Worm (Caenorhabditis elegans) whole organism, L1 larva: ENCODE data around the gene ppgn-1.

Experiments
- F16B12.6 ChIP-seq: fragments of 150-350 bp; optimal IDR thresholded peaks from 2 replicates; lab custom pipeline; 2014; ENCODE audit warnings: missing biosample characterization, missing genetic modification characterization
- Y116A8C.19 ChIP-seq: sonication (generic microtip); optimal IDR thresholded peaks from 2 replicates; lab custom pipeline; 2016; ENCODE audit warnings: missing compliant biosample characterization, missing genetic modification characterization, borderline replicate concordance
- ceh-63 ChIP-seq: fragments of 200-800 bp; sonication (Bioruptor generic); optimal IDR thresholded peaks from 2 replicates; lab custom pipeline; 2018; ENCODE audit warnings: mild to moderate bottlenecking, missing genetic modification characterization, missing compliant biosample characterization
- ceh-8 ChIP-seq: fragments of 200-800 bp; sonication (Bioruptor generic); optimal IDR thresholded peaks from 2 replicates; lab custom pipeline; 2018; ENCODE audit warnings: mild to moderate bottlenecking, missing genetic modification characterization, moderate library complexity, missing compliant biosample characterization
- ceh-82 ChIP-seq, 3 experiments: fragments of 150-350 bp in 1 of 3; sonication (generic microtip) in 2 of 3; optimal IDR thresholded peaks; 2 replicates each; lab custom pipeline; 2014 to 2017; ENCODE audit warnings: missing biosample characterization in 3 of 3, missing genetic modification characterization in 3 of 3
- ceh-88 ChIP-seq: fragments of 200-800 bp; sonication (Bioruptor generic); IDR thresholded peaks from 2 replicates; pipeline ENCODE4 v1.3.6; 2022; ENCODE audit warnings: missing genetic modification characterization, missing compliant biosample characterization
- ces-1 ChIP-seq: fragments of 150-350 bp; optimal IDR thresholded peaks from 2 replicates; lab custom pipeline; 2014; ENCODE audit warnings: missing biosample characterization, missing genetic modification reagents, missing genetic modification characterization
- dsc-1 ChIP-seq: sonication (generic microtip); optimal IDR thresholded peaks from 2 replicates; lab custom pipeline; 2016; ENCODE audit warnings: mild to moderate bottlenecking, missing genetic modification characterization, missing compliant biosample characterization
- efl-1 ChIP-seq, 4 experiments: fragments of 150-350 bp; optimal IDR thresholded peaks in 3 of 4; peaks in 1 of 4; 1 replicate in 1 of 4; 2 replicates in 3 of 4; lab custom pipeline; 2014; ENCODE audit warnings: missing biosample characterization in 2 of 4, missing genetic modification characterization in 2 of 4, missing genetic modification reagents in 2 of 4
- egl-13 ChIP-seq: sonication (generic microtip); optimal IDR thresholded peaks from 2 replicates; lab custom pipeline; 2016; ENCODE audit warnings: missing genotype, missing genetic modification reagents, missing genetic modification characterization, missing compliant biosample characterization
- egl-27 ChIP-seq, 2 experiments: fragments of 150-350 bp in 1 of 2; sonication (generic microtip); optimal IDR thresholded peaks; 3 replicates each; lab custom pipeline; 2017 to 2018; ENCODE audit warnings: missing biosample characterization in 2 of 2, missing genetic modification characterization in 2 of 2, missing genetic modification reagents in 2 of 2
- elt-3 ChIP-seq, 6 experiments: fragments of 150-350 bp in 1 of 6; sonication (generic microtip); optimal IDR thresholded peaks; 2 replicates each; lab custom pipeline; 2017 to 2018; ENCODE audit warnings: missing biosample characterization in 6 of 6, missing genetic modification characterization in 6 of 6, inconsistent platforms in 1 of 6
- ets-5 ChIP-seq: fragments of 200-800 bp; sonication (Bioruptor generic); IDR thresholded peaks from 2 replicates; pipeline ENCODE4 v1.3.6; 2022; ENCODE audit warnings: missing genetic modification characterization, missing compliant biosample characterization
- fkh-4 ChIP-seq: sonication (generic microtip); optimal IDR thresholded peaks from 2 replicates; lab custom pipeline; 2016; ENCODE audit warnings: missing compliant biosample characterization, missing genetic modification characterization, borderline replicate concordance
- fkh-8 ChIP-seq: sonication (generic microtip); optimal IDR thresholded peaks from 2 replicates; lab custom pipeline; 2016; ENCODE audit warnings: mild to moderate bottlenecking, missing genetic modification characterization, missing compliant biosample characterization
- fos-1 ChIP-seq: fragments of 150-350 bp; optimal IDR thresholded peaks from 2 replicates; lab custom pipeline; 2014; ENCODE audit warnings: missing biosample characterization, missing genetic modification characterization
- grh-1 ChIP-seq: fragments of 200-800 bp; sonication (Bioruptor generic); IDR thresholded peaks from 2 replicates; pipeline ENCODE4 v1.3.6; 2022; ENCODE audit warnings: missing genetic modification reagents, missing genetic modification characterization, missing compliant biosample characterization
- hlh-17 ChIP-seq: fragments of 200-800 bp; sonication (Bioruptor generic); optimal IDR thresholded peaks from 2 replicates; lab custom pipeline; 2018; ENCODE audit warnings: missing genetic modification characterization, mild to moderate bottlenecking, missing compliant biosample characterization, moderate library complexity, borderline replicate concordance
- hlh-4 ChIP-seq: sonication (generic microtip); optimal IDR thresholded peaks from 2 replicates; lab custom pipeline; 2016; ENCODE audit warnings: mild to moderate bottlenecking, missing genetic modification characterization, missing compliant biosample characterization
- irx-1 ChIP-seq: sonication (generic microtip); optimal IDR thresholded peaks from 2 replicates; lab custom pipeline; 2016; ENCODE audit warnings: missing genetic modification characterization, missing compliant biosample characterization
- isw-1 ChIP-seq: fragments of 200-800 bp; sonication (Bioruptor generic); IDR thresholded peaks from 2 replicates; pipeline ENCODE4 v1.3.6; 2022; ENCODE audit warnings: missing genetic modification characterization, missing compliant biosample characterization
- jun-1 ChIP-seq: fragments of 150-350 bp; optimal IDR thresholded peaks from 2 replicates; lab custom pipeline; 2014; ENCODE audit warnings: missing biosample characterization, missing genetic modification reagents, missing genetic modification characterization
- lin-35 ChIP-seq, 2 experiments: fragments of 150-350 bp; optimal IDR thresholded peaks; 2 replicates each; lab custom pipeline; 2014; ENCODE audit warnings: missing biosample characterization in 2 of 2, missing genetic modification characterization in 2 of 2, missing genetic modification reagents in 2 of 2
- mab-9 ChIP-seq: fragments of 200-800 bp; sonication (Bioruptor generic); IDR thresholded peaks from 2 replicates; pipeline ENCODE4 v1.3.6; 2022; ENCODE audit warnings: missing genetic modification reagents, missing genetic modification characterization, missing compliant biosample characterization
- mdl-1 ChIP-seq, 2 experiments: fragments of 150-350 bp; optimal IDR thresholded peaks; 2 replicates each; lab custom pipeline; 2014 to 2017; ENCODE audit warnings: missing biosample characterization in 2 of 2, missing genetic modification characterization in 2 of 2, inconsistent platforms in 1 of 2
- nhr-11 ChIP-seq: fragments of 150-350 bp; optimal IDR thresholded peaks from 2 replicates; lab custom pipeline; 2014; ENCODE audit warnings: missing biosample characterization, missing genetic modification characterization
- nhr-19 ChIP-seq: fragments of 200-800 bp; sonication (Bioruptor generic); conservative IDR thresholded peaks from 2 replicates; pipeline ENCODE4 v1.3.6; 2022; ENCODE audit warnings: missing genetic modification characterization, missing compliant biosample characterization
- nhr-28 ChIP-seq: fragments of 150-350 bp; optimal IDR thresholded peaks from 2 replicates; lab custom pipeline; 2014; ENCODE audit warnings: missing biosample characterization, missing genetic modification characterization
- nhr-77 ChIP-seq: fragments of 150-350 bp; optimal IDR thresholded peaks from 2 replicates; lab custom pipeline; 2014; ENCODE audit warnings: missing biosample characterization, missing genetic modification characterization
- nhr-84 ChIP-seq: sonication (generic microtip); optimal IDR thresholded peaks from 2 replicates; lab custom pipeline; 2017; ENCODE audit warnings: missing biosample characterization, missing genetic modification characterization
- nhr-85 ChIP-seq: sonication (generic microtip); peaks from one replicate; lab custom pipeline; 2016; ENCODE audit warnings: missing genetic modification characterization, inconsistent platforms, missing compliant biosample characterization
- nhr-90 ChIP-seq: sonication (generic microtip); optimal IDR thresholded peaks from 2 replicates; lab custom pipeline; 2016; ENCODE audit warnings: mild to moderate bottlenecking, missing genetic modification characterization, missing compliant biosample characterization; ENCODE audit not compliant: poor library complexity
- pax-3 ChIP-seq: fragments of 200-800 bp; sonication (Bioruptor generic); optimal IDR thresholded peaks from 2 replicates; lab custom pipeline; 2018; ENCODE audit warnings: mild to moderate bottlenecking, missing genetic modification characterization, moderate library complexity, missing compliant biosample characterization
- rnt-1 ChIP-seq: sonication (generic microtip); optimal IDR thresholded peaks from 2 replicates; lab custom pipeline; 2016; ENCODE audit warnings: mild to moderate bottlenecking, missing genetic modification characterization, moderate library complexity, missing compliant biosample characterization
- sptf-1 ChIP-seq: fragments of 150-350 bp; optimal IDR thresholded peaks from 2 replicates; lab custom pipeline; 2014; ENCODE audit warnings: missing biosample characterization, missing genetic modification characterization
- swsn-7 ChIP-seq: sonication (generic microtip); optimal IDR thresholded peaks from 2 replicates; lab custom pipeline; 2016; ENCODE audit warnings: missing genetic modification characterization, missing compliant biosample characterization
- tbx-2 ChIP-seq: sonication (generic microtip); optimal IDR thresholded peaks from 2 replicates; lab custom pipeline; 2016; ENCODE audit warnings: missing genetic modification characterization, missing compliant biosample characterization
- tlp-1 ChIP-seq: fragments of 150-350 bp; optimal IDR thresholded peaks from 2 replicates; lab custom pipeline; 2014; ENCODE audit warnings: missing biosample characterization, missing genetic modification characterization
- unc-130 ChIP-seq: fragments of 150-350 bp; optimal IDR thresholded peaks from 2 replicates; lab custom pipeline; 2017; ENCODE audit warnings: missing biosample characterization, missing genetic modification characterization, inconsistent platforms
- unc-30 ChIP-seq: sonication (generic microtip); optimal IDR thresholded peaks from 2 replicates; lab custom pipeline; 2017; ENCODE audit warnings: missing biosample characterization, missing genetic modification characterization
- unc-86 ChIP-seq: sonication (generic microtip); optimal IDR thresholded peaks from 2 replicates; lab custom pipeline; 2016; ENCODE audit warnings: missing genetic modification characterization, missing compliant biosample characterization
- vab-15 ChIP-seq: sonication (generic microtip); optimal IDR thresholded peaks from 2 replicates; lab custom pipeline; 2017; ENCODE audit warnings: missing genotype, mild to moderate bottlenecking, missing genetic modification characterization, missing compliant biosample characterization
- xbp-1 ChIP-seq: sonication (generic microtip); optimal IDR thresholded peaks from 2 replicates; lab custom pipeline; 2016; ENCODE audit warnings: missing genetic modification characterization, missing compliant biosample characterization
- ztf-4 ChIP-seq: fragments of 150-350 bp; optimal IDR thresholded peaks from 2 replicates; lab custom pipeline; 2014; ENCODE audit warnings: missing biosample characterization, missing genetic modification characterization

Gene ppgn-1

DNA sequence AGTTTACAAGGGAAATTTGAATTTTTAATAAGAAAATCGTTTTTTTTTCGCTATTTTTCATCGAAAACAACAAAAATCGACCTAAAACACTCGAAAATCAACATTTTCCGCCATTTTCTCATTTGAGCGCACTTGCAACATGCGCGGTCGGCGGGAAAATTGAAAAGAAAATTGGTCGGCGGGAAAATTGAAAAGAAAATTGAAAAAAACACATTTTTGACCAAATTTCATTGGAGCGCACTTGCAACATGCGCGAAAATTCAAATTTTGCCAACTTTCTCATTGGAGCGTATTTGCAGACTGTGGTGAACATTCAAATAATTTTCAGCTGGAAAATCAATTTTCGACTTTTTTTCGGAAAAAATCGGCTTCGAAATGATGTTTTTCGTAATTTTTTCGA, 37.2 kb downstream of the ppgn-1 start:
- TF ChIP-seq F16B12.6 (tag; lab: Kevin White, UChicago) (no peak), elt-3 (tag; optimal IDR thresholded peaks at IDR 0.05; lab: Kevin White, UChicago) (no peak), isw-1 (no peak), mdl-1 (tag; optimal IDR thresholded peaks at IDR 0.05; lab: Kevin White, UChicago) (no peak), irx-1 (tag; lab: Kevin White, UChicago) (no peak), nhr-90 (no peak), jun-1 (tag; lab: Kevin White, UChicago) (no peak), xbp-1 (tag; lab: Kevin White, UChicago) (no peak), egl-13 (no peak), swsn-7 (tag; lab: Kevin White, UChicago) (no peak), unc-86 (tag; lab: Kevin White, UChicago) (no peak), lin-35 (GFP tag; optimal IDR thresholded peaks at IDR 0.05; lab: Kevin White, UChicago) (no peak), grh-1 (GFP tag; lab: Robert Waterston, UW) (no peak), rnt-1 (tag; lab: Kevin White, UChicago) (no peak), mab-9 (GFP tag; lab: Robert Waterston, UW) (no peak), unc-130 (tag; lab: Kevin White, UChicago) (no peak), hlh-4 (tag; lab: Kevin White, UChicago) (no peak), tlp-1 (tag; lab: Kevin White, UChicago) (no peak)
- TF ChIP-seq, all 84 proteins: peak for 0

DNA sequence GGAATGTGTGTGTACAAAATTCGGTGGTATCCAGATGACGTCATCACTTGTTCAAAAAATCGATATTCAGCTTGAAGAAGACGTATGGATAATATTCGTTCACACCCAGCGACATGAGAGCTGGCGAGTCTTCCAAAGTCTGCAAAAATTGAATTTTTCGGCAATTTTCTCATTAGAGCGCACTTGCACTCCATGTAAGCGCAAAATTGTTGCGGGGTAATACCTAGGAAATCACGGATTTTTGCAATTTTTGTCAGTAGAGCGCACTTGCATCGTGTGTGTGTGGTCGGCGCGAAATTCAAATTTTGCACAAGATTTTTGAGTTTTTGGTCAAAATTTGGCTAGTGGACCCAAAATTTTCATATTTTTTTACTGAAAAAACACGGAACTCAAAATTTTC, 40.5 kb downstream of the ppgn-1 start:
- TF ChIP-seq elt-3 (tag; optimal IDR thresholded peaks at IDR 0.05; lab: Kevin White, UChicago): no peak
- no peak for TF ChIP-seq nhr-28 (tag; lab: Kevin White, UChicago)
- TF ChIP-seq nhr-85 (tag; lab: Kevin White, UChicago): no peak
- no peak for TF ChIP-seq jun-1 (tag; lab: Kevin White, UChicago)
- no peak for TF ChIP-seq ztf-4 (tag; lab: Kevin White, UChicago)
- TF ChIP-seq sptf-1: no peak
- TF ChIP-seq ceh-8 (GFP tag; lab: Kevin White, UChicago): no peak
- no peak for TF ChIP-seq vab-15 (tag; lab: Kevin White, UChicago)
- no peak for TF ChIP-seq Y116A8C.19 (tag; lab: Kevin White, UChicago)
- no peak for TF ChIP-seq nhr-11 (tag; lab: Kevin White, UChicago)
- no peak for TF ChIP-seq nhr-19
- TF ChIP-seq nhr-77 (tag; lab: Kevin White, UChicago): no peak
- no peak for TF ChIP-seq ets-5
- no peak for TF ChIP-seq ceh-88 (GFP tag; lab: Robert Waterston, UW)
- TF ChIP-seq ceh-63 (GFP tag; lab: Kevin White, UChicago): no peak
- no peak for TF ChIP-seq egl-27 (tag; optimal IDR thresholded peaks at IDR 0.05; lab: Kevin White, UChicago)

DNA sequence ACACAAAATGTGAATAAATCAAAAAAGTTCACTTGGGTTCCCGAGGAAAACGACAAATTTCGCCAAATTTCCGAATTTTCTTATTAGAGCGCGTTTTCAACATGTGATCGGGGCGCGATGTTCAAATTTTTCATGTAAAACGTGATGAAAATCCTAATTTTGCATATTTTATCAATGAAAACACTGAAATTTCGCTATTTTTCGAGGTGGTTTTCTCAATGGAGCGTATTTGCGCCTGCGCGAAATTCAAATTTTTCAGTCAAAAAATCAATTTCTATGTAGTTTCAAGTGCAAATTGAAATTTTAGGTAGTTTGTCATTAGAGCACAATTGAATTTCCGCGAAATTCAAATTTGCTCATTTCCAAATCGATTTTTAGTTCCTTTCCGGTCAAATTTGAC, 41.3 kb downstream of the ppgn-1 start:
- TF ChIP-seq dsc-1 (tag; lab: Kevin White, UChicago) (no peak), efl-1 (optimal IDR thresholded peaks at IDR 0.05; lab: Kevin White, UChicago) (no peak), efl-1 (GFP tag; optimal IDR thresholded peaks at IDR 0.05 in 1 of 2; lab: Kevin White, UChicago) (peak in 1 of 2 experiments; percentile 87), hlh-17 (GFP tag; lab: Kevin White, UChicago) (no peak), ztf-4 (tag; lab: Kevin White, UChicago) (peak; percentile 32)

DNA sequence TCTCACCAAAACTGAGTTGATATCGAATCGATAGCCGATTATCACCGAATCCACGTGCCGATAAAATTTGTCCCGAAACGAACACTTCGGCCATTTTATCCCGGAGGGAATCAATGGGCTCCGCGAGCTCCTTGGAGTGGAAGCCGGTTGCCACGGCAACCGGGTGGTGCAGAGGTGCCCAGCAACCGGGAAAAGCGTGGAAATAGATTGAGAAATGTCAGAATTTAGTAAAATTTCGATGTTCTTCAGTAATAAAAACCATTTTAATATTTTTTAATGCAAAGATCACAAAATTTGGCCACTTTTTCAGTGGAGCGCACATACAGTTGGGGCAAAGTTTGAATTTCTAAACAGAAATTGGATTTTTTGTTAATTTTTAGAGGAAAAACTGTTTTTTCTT, 42.3 kb downstream of the ppgn-1 start, which contains the start of gene mksr-2:
Gene mksr-2, minus strand, starts transcription at position 101 of the 400 bp plus-strand sequence.
- TF ChIP-seq nhr-84 (tag; lab: Kevin White, UChicago): no peak
- TF ChIP-seq fos-1: no peak
- no peak for TF ChIP-seq F16B12.6 (tag; lab: Kevin White, UChicago)
- TF ChIP-seq irx-1 (tag; lab: Kevin White, UChicago): no peak
- no peak for TF ChIP-seq fkh-4 (tag; lab: Kevin White, UChicago)
- TF ChIP-seq tbx-2: no peak
- TF ChIP-seq unc-30: no peak
- TF ChIP-seq isw-1: no peak
- TF ChIP-seq xbp-1 (tag; lab: Kevin White, UChicago): no peak
- no peak for TF ChIP-seq unc-130 (tag; lab: Kevin White, UChicago)
- TF ChIP-seq ces-1 (GFP tag; lab: Kevin White, UChicago): no peak
- TF ChIP-seq ceh-82 (tag; optimal IDR thresholded peaks at IDR 0.05; lab: Kevin White, UChicago): no peak
- no peak for TF ChIP-seq ceh-8 (GFP tag; lab: Kevin White, UChicago)
- TF ChIP-seq fkh-8 (tag; lab: Kevin White, UChicago): no peak
- no peak for TF ChIP-seq nhr-11 (tag; lab: Kevin White, UChicago)
- TF ChIP-seq pax-3 (tag; lab: Kevin White, UChicago): no peak
- no peak for TF ChIP-seq efl-1 (optimal IDR thresholded peaks at IDR 0.05; lab: Kevin White, UChicago)
- no peak for TF ChIP-seq efl-1 (GFP tag; optimal IDR thresholded peaks at IDR 0.05 in 1 of 2; lab: Kevin White, UChicago)
- TF ChIP-seq egl-13: no peak
